Fruit fly (Drosophila melanogaster) whole organism, wandering third instar larva: ENCODE data around the gene CG31835.
"Not testable (repeated sequence)": the region's sequence is repeated elsewhere in the genome, so short reads cannot be mapped to it uniquely, and the experiment has no call there.

ENCODE experiments used
- Abd-B ChIP-seq: fragments of >200 bp; optimal IDR thresholded peaks from 2 replicates; lab custom pipeline; 2017; ENCODE audit warnings: missing biosample characterization, missing genetic modification characterization
- CG32264 ChIP-seq: fragments of 200-800 bp; sonication (Bioruptor generic); optimal IDR thresholded peaks from 2 replicates; lab custom pipeline; 2016; ENCODE audit warnings: missing biosample characterization, missing genetic modification characterization
- CG9705 ChIP-seq: fragments of 200-800 bp; sonication (Bioruptor generic); optimal IDR thresholded peaks from 2 replicates; lab custom pipeline; 2018; ENCODE audit warnings: missing biosample characterization, mild to moderate bottlenecking, missing genetic modification characterization
- CrebA ChIP-seq: fragments of 200-800 bp; sonication (Bioruptor generic); optimal IDR thresholded peaks from 2 replicates; lab custom pipeline; 2016; ENCODE audit warnings: missing biosample characterization, mild to moderate bottlenecking, missing genetic modification characterization, borderline replicate concordance
- Dfd ChIP-seq: fragments of >200 bp; optimal IDR thresholded peaks from 2 replicates; lab custom pipeline; 2017; ENCODE audit warnings: missing biosample characterization, missing genetic modification characterization
- Dif ChIP-seq: fragments of 200-275, 200-300 bp; sonication (Bioruptor generic); optimal IDR thresholded peaks from 2 replicates; lab custom pipeline; 2018; ENCODE audit warnings: missing biosample characterization, missing genetic modification characterization; ENCODE audit not compliant: partially characterized antibody
- HLH106 ChIP-seq: fragments of 200-800 bp; optimal IDR thresholded peaks from 3 replicates; lab custom pipeline; 2019; ENCODE audit warnings: missing biosample characterization, mild to moderate bottlenecking, missing genetic modification characterization, moderate library complexity
- Hnf4 ChIP-seq: fragments of 200-800 bp; sonication (Bioruptor generic); optimal IDR thresholded peaks from 2 replicates; lab custom pipeline; 2016; ENCODE audit warnings: missing biosample characterization, mild to moderate bottlenecking, missing genetic modification characterization
- Hr78 ChIP-seq: fragments of >200 bp; optimal IDR thresholded peaks from 2 replicates; lab custom pipeline; 2017; ENCODE audit warnings: missing biosample characterization, missing genetic modification characterization
- Hr83 ChIP-seq: fragments of 200-300 bp; sonication (Bioruptor generic); optimal IDR thresholded peaks from 2 replicates; lab custom pipeline; 2016; ENCODE audit warnings: missing biosample characterization, mild to moderate bottlenecking, missing genetic modification characterization, moderate library complexity; ENCODE audit not compliant: poor library complexity, severe bottlenecking
- Jra ChIP-seq: sonication (Bioruptor generic); optimal IDR thresholded peaks from 2 replicates; lab custom pipeline; 2016; ENCODE audit warnings: missing biosample characterization, missing genetic modification characterization
- Mio ChIP-seq: sonication (Bioruptor generic); optimal IDR thresholded peaks from 2 replicates; lab custom pipeline; 2016; ENCODE audit warnings: missing biosample characterization, missing genetic modification characterization
- Myc ChIP-seq: fragments of >200 bp; optimal IDR thresholded peaks from 2 replicates; lab custom pipeline; 2017
- N ChIP-seq: fragments of >200 bp; optimal IDR thresholded peaks from 2 replicates; lab custom pipeline; 2018; ENCODE audit warnings: missing biosample characterization, missing external identifiers, missing genetic modification characterization
- OdsH ChIP-seq: fragments of 200-800 bp; sonication (Bioruptor generic); optimal IDR thresholded peaks from 2 replicates; lab custom pipeline; 2016; ENCODE audit warnings: missing biosample characterization, mild to moderate bottlenecking, missing genetic modification characterization
- Rel ChIP-seq, 2 experiments: fragments of 200-800 bp; sonication (Bioruptor generic) in 1 of 2; optimal IDR thresholded peaks; 2 replicates in 1 of 2; 3 replicates in 1 of 2; lab custom pipeline; 2016 to 2019; ENCODE audit warnings: mild to moderate bottlenecking in 2 of 2, missing biosample characterization in 2 of 2, missing genetic modification characterization in 2 of 2, moderate library complexity in 1 of 2
- Sp1 ChIP-seq: fragments of 200-800 bp; sonication (Bioruptor generic); optimal IDR thresholded peaks from 3 replicates; lab custom pipeline; 2019; ENCODE audit warnings: missing biosample characterization, mild to moderate bottlenecking, missing genetic modification characterization, moderate library complexity
- Vsx2 ChIP-seq: fragments of 200-300, 225-300 bp; sonication (Bioruptor generic); optimal IDR thresholded peaks from 2 replicates; lab custom pipeline; 2018; ENCODE audit warnings: missing biosample characterization, missing genetic modification characterization; ENCODE audit not compliant: partially characterized antibody
- br ChIP-seq: fragments of 200-800 bp; sonication (Bioruptor generic); optimal IDR thresholded peaks from 2 replicates; lab custom pipeline; 2016; ENCODE audit warnings: missing biosample characterization, missing genetic modification characterization
- brk ChIP-seq: fragments of 200-800 bp; sonication (Bioruptor generic); optimal IDR thresholded peaks from 2 replicates; lab custom pipeline; 2016; ENCODE audit warnings: missing biosample characterization, mild to moderate bottlenecking, missing genetic modification characterization
- dmrt93B ChIP-seq: fragments of 200-800 bp; sonication (Bioruptor generic); optimal IDR thresholded peaks from 2 replicates; lab custom pipeline; 2018; ENCODE audit warnings: missing biosample characterization, mild to moderate bottlenecking, missing genetic modification characterization
- dsf ChIP-seq: sonication (Bioruptor generic); optimal IDR thresholded peaks from 2 replicates; lab custom pipeline; 2016; ENCODE audit warnings: missing biosample characterization, missing genetic modification characterization, borderline replicate concordance
- ey ChIP-seq: fragments of 200-800 bp; sonication (Bioruptor generic); optimal IDR thresholded peaks from 2 replicates; lab custom pipeline; 2016; ENCODE audit warnings: missing biosample characterization, missing genetic modification characterization
- foxo ChIP-seq, 2 experiments: fragments of 200-800 bp; sonication (Bioruptor generic); optimal IDR thresholded peaks; 2 replicates in 1 of 2; 3 replicates in 1 of 2; lab custom pipeline; 2016 to 2017; ENCODE audit warnings: missing biosample characterization in 2 of 2, missing genetic modification characterization in 2 of 2
- fru ChIP-seq: fragments of 200-800 bp; sonication (Bioruptor generic); optimal IDR thresholded peaks from 3 replicates; lab custom pipeline; 2016; ENCODE audit warnings: missing biosample characterization, mild to moderate bottlenecking, missing genetic modification characterization
- h ChIP-seq: fragments of 200-800 bp; sonication (Bioruptor generic); optimal IDR thresholded peaks from 3 replicates; lab custom pipeline; 2016; ENCODE audit warnings: missing biosample characterization, mild to moderate bottlenecking, missing genetic modification characterization
- jim ChIP-seq: fragments of 175-275, 200-325 bp; sonication (Bioruptor generic); optimal IDR thresholded peaks from 2 replicates; lab custom pipeline; 2016; ENCODE audit warnings: missing biosample characterization, mild to moderate bottlenecking, missing genetic modification characterization
- lola ChIP-seq: fragments of >200 bp; optimal IDR thresholded peaks from 2 replicates; lab custom pipeline; 2017; ENCODE audit warnings: missing biosample characterization, missing genetic modification characterization
- pan ChIP-seq: fragments of >200 bp; optimal IDR thresholded peaks from 2 replicates; lab custom pipeline; 2017
- psq ChIP-seq: fragments of 200-800 bp; sonication (Bioruptor generic); optimal IDR thresholded peaks from 3 replicates; lab custom pipeline; 2017; ENCODE audit warnings: missing biosample characterization, mild to moderate bottlenecking, missing genetic modification characterization, moderate library complexity
- rgr ChIP-seq: fragments of 200-800 bp; sonication (Bioruptor generic); optimal IDR thresholded peaks from 3 replicates; lab custom pipeline; 2016; ENCODE audit warnings: missing biosample characterization, mild to moderate bottlenecking, missing genetic modification characterization
- sage ChIP-seq: fragments of 200-800 bp; sonication (Bioruptor generic); optimal IDR thresholded peaks from 2 replicates; lab custom pipeline; 2016; ENCODE audit warnings: missing biosample characterization, mild to moderate bottlenecking, missing genetic modification characterization
- sv ChIP-seq: fragments of 200-800 bp; sonication (Bioruptor generic); optimal IDR thresholded peaks from 3 replicates; lab custom pipeline; 2016; ENCODE audit warnings: missing biosample characterization, missing genetic modification characterization
- tai ChIP-seq: sonication (Bioruptor generic); optimal IDR thresholded peaks from 2 replicates; lab custom pipeline; 2016; ENCODE audit warnings: missing biosample characterization, missing genetic modification characterization
- usp ChIP-seq: fragments of >200 bp; optimal IDR thresholded peaks from 2 replicates; lab custom pipeline; 2017; ENCODE audit warnings: missing biosample characterization, missing genetic modification characterization
- woc ChIP-seq: sonication (Bioruptor generic); optimal IDR thresholded peaks from 2 replicates; lab custom pipeline; 2016; ENCODE audit warnings: missing biosample characterization, mild to moderate bottlenecking, missing genetic modification characterization

Gene CG31835

dm6 chr2L:14735543-14735942 is at the start of gene CG31835:
Gene CG31835, plus strand, starts transcription at chr2L:14735843.
- not testable (repeated sequence) for TF ChIP-seq N; h (GFP tag; lab: Kevin White, UChicago); CG9705

dm6 chr2L:14687359-14687758 is 48.3 kb upstream of the CG31835 start:
- TF ChIP-seq OdsH (GFP tag; lab: Kevin White, UChicago) = no peak
- no peak for TF ChIP-seq Abd-B
- no peak for TF ChIP-seq rgr (GFP tag; lab: Kevin White, UChicago)
- TF ChIP-seq HLH106 (tag; lab: Kevin White, UChicago) = no peak
- no peak for TF ChIP-seq CrebA (GFP tag; lab: Kevin White, UChicago)
- no peak for TF ChIP-seq brk (GFP tag; lab: Kevin White, UChicago)
- no peak for TF ChIP-seq usp (GFP tag; lab: Kevin White, UChicago)
- no peak for TF ChIP-seq Rel (GFP tag; optimal IDR thresholded peaks at IDR 0.05; lab: Kevin White, UChicago)
- TF ChIP-seq Rel (tag; optimal IDR thresholded peaks at IDR 0.05; lab: Kevin White, UChicago) = no peak
- no peak for TF ChIP-seq dsf
- no peak for TF ChIP-seq h (GFP tag; lab: Kevin White, UChicago)
- no peak for TF ChIP-seq foxo (GFP tag; optimal IDR thresholded peaks at IDR 0.05; lab: Kevin White, UChicago)
- no peak for TF ChIP-seq ey (GFP tag; lab: Kevin White, UChicago)
- TF ChIP-seq psq (GFP tag; lab: Kevin White, UChicago) = no peak
- no peak for TF ChIP-seq sage (GFP tag; lab: Kevin White, UChicago)
- TF ChIP-seq br = no peak
- no peak for TF ChIP-seq Myc (lab: Kevin White, UChicago)

dm6 chr2L:14688274-14688840 is 47.3 kb upstream of the CG31835 start:
- no peak for TF ChIP-seq CrebA (GFP tag; lab: Kevin White, UChicago)
- no peak for TF ChIP-seq Hr78 (GFP tag; lab: Kevin White, UChicago)
- no peak for TF ChIP-seq tai (GFP tag; lab: Kevin White, UChicago)
- TF ChIP-seq h (GFP tag; lab: Kevin White, UChicago) = no peak

dm6 chr2L:14688922-14689711 is 46.5 kb upstream of the CG31835 start, which contains the start of gene osp:
Gene osp, minus strand, starts transcription at chr2L:14689340.
- no peak for TF ChIP-seq usp (GFP tag; lab: Kevin White, UChicago)
- TF ChIP-seq br = peak; percentile 83
- peak; percentile 96 for TF ChIP-seq h (GFP tag; lab: Kevin White, UChicago)
- TF ChIP-seq woc = peak; percentile 90
- TF ChIP-seq dsf = peak; percentile 72
- TF ChIP-seq jim (GFP tag; lab: Kevin White, UChicago) = peak; percentile 9
- TF ChIP-seq CrebA (GFP tag; lab: Kevin White, UChicago) = peak; percentile 81
- TF ChIP-seq Abd-B = no peak
- no peak for TF ChIP-seq N
- peak; percentile 81 for TF ChIP-seq Dfd (GFP tag; lab: Kevin White, UChicago)
- TF ChIP-seq psq (GFP tag; lab: Kevin White, UChicago) = peak; percentile 96
- peak; percentile 96 for TF ChIP-seq sage (GFP tag; lab: Kevin White, UChicago)
- peak; percentile 99 for TF ChIP-seq HLH106 (tag; lab: Kevin White, UChicago)
- peak; percentile 72 for TF ChIP-seq Jra
- peak; percentile 99 for TF ChIP-seq Sp1 (GFP tag; lab: Kevin White, UChicago)
- TF ChIP-seq Hr78 (GFP tag; lab: Kevin White, UChicago) = no peak
- TF ChIP-seq Dif = no peak
- TF ChIP-seq Hr83 (GFP tag; lab: Kevin White, UChicago) = peak; percentile 76
- TF ChIP-seq OdsH (GFP tag; lab: Kevin White, UChicago) = peak; percentile 97
- peak; percentile 57 for TF ChIP-seq Vsx2 (GFP tag; lab: Kevin White, UChicago)
- TF ChIP-seq fru (GFP tag; lab: Kevin White, UChicago) = peak; percentile 94
- TF ChIP-seq CG9705 = peak; percentile 93
- TF ChIP-seq pan (lab: Kevin White, UChicago) = no peak
- TF ChIP-seq sv (GFP tag; lab: Kevin White, UChicago) = peak; percentile 96
- TF ChIP-seq foxo (GFP tag; optimal IDR thresholded peaks at IDR 0.05; lab: Kevin White, UChicago) = peak; percentile 32 to 97
- no peak for TF ChIP-seq lola (GFP tag; lab: Kevin White, UChicago)
- TF ChIP-seq Rel (GFP tag; optimal IDR thresholded peaks at IDR 0.05; lab: Kevin White, UChicago) = peak; percentile 87
- peak; percentile 88 for TF ChIP-seq Rel (tag; optimal IDR thresholded peaks at IDR 0.05; lab: Kevin White, UChicago)
- TF ChIP-seq dmrt93B (GFP tag; lab: Kevin White, UChicago) = peak; percentile 94
- peak; percentile 96 for TF ChIP-seq brk (GFP tag; lab: Kevin White, UChicago)
- TF ChIP-seq Myc (lab: Kevin White, UChicago) = no peak
- peak; percentile 69 for TF ChIP-seq CG32264
- peak; percentile 45 for TF ChIP-seq tai (GFP tag; lab: Kevin White, UChicago)
- peak; percentile 98 for TF ChIP-seq rgr (GFP tag; lab: Kevin White, UChicago)
- TF ChIP-seq Hnf4 = peak; percentile 88
- TF ChIP-seq ey (GFP tag; lab: Kevin White, UChicago) = peak; percentile 87
- peak; percentile 58 for TF ChIP-seq Mio
